Fruit fly (Drosophila melanogaster): ENCODE results near the gene CG6462.
A peak's percentile ranks its signal among the peaks of the same experiment; 100 is the strongest.

Gene CG6462

dm6 chr3L:5988675-5989074 lies 48.2 kb upstream of the CG6462 start:
- peak; percentile 96 for TF ChIP-seq sens (GFP tag)
- no peak for TF ChIP-seq CG17186 (GFP tag; optimal IDR thresholded peaks at IDR 0.05)
- no peak for TF ChIP-seq CG4282 (GFP tag; optimal IDR thresholded peaks at IDR 0.05)
- TF ChIP-seq gro (GFP tag; optimal IDR thresholded peaks at IDR 0.05) = no peak
- no peak for TF ChIP-seq CG10565 (GFP tag; optimal IDR thresholded peaks at IDR 0.05)
- no peak for TF ChIP-seq NC2α (GFP tag; optimal IDR thresholded peaks at IDR 0.05)
- peak; percentile 27 for TF ChIP-seq ATbp (GFP tag; optimal IDR thresholded peaks at IDR 0.05)
- no peak for TF ChIP-seq crol (GFP tag; IDR thresholded peaks at IDR 0.05)
- peak; percentile 69 for TF ChIP-seq Blimp-1 (GFP tag; optimal IDR thresholded peaks at IDR 0.05)
- TF ChIP-seq klu (GFP tag; IDR thresholded peaks at IDR 0.05) = 0 out of 2 replicates have a peak, but pooled peaks have one; percentile 12
- TF ChIP-seq Lim3 (GFP tag; IDR thresholded peaks at IDR 0.05) = 0 out of 2 replicates have a peak, but pooled peaks have one; percentile 9
- peak; percentile 41; the same call in 2 of the 3 replicates for TF ChIP-seq tgo (GFP tag; IDR thresholded peaks at IDR 0.05)
- TF ChIP-seq CG11247 (GFP tag; IDR thresholded peaks at IDR 0.05) = peak; percentile 46; the same call in 1 of the 2 replicates
- TF ChIP-seq CG11695 (GFP tag; IDR thresholded peaks at IDR 0.05) = 0 out of 3 replicates have a peak, but pooled peaks have one; percentile 42
- no peak for TF ChIP-seq salm (tag; optimal IDR thresholded peaks at IDR 0.05)
- no peak for TF ChIP-seq CG7556 (GFP tag; optimal IDR thresholded peaks at IDR 0.05)
- peak; percentile 21 for TF ChIP-seq az2 (GFP tag; optimal IDR thresholded peaks at IDR 0.05)
- no peak for TF ChIP-seq CG12219 (GFP tag; optimal IDR thresholded peaks at IDR 0.05)
- no peak for TF ChIP-seq fu2 (GFP tag; optimal IDR thresholded peaks at IDR 0.05)
- no peak for TF ChIP-seq CG10462 (GFP tag; optimal IDR thresholded peaks at IDR 0.05)
- peak; percentile 67 for TF ChIP-seq CG8359 (GFP tag; optimal IDR thresholded peaks at IDR 0.05; ENCODE audit: borderline replicate concordance)
- no peak for TF ChIP-seq trh (GFP tag; optimal IDR thresholded peaks at IDR 0.05)
- TF ChIP-seq CG8478 (optimal IDR thresholded peaks at IDR 0.05) = no peak
- peak; percentile 35 for TF ChIP-seq lab (GFP tag; optimal IDR thresholded peaks at IDR 0.05)
- no peak for TF ChIP-seq fd3F (GFP tag; optimal IDR thresholded peaks at IDR 0.05)
- no peak for TF ChIP-seq Eip74EF (GFP tag; optimal IDR thresholded peaks at IDR 0.05)
- no peak for TF ChIP-seq kah (GFP tag; optimal IDR thresholded peaks at IDR 0.05)
- peak; percentile 66 for TF ChIP-seq H15 (GFP tag; IDR thresholded peaks at IDR 0.05)
- peak; percentile 79 for TF ChIP-seq sisA (GFP tag; IDR thresholded peaks at IDR 0.05)
- no peak for TF ChIP-seq usp (GFP tag; optimal IDR thresholded peaks at IDR 0.05)
- peak; percentile 70; the same call in 2 of the 3 replicates for TF ChIP-seq CG3726 (GFP tag; IDR thresholded peaks at IDR 0.05)
- peak; percentile 42 for TF ChIP-seq NK7.1 (GFP tag; optimal IDR thresholded peaks at IDR 0.05)
- TF ChIP-seq ham (GFP tag; IDR thresholded peaks at IDR 0.05) = no peak
- TF ChIP-seq CG9932 (GFP tag; IDR thresholded peaks at IDR 0.05) = no peak
- TF ChIP-seq CG17385 (GFP tag; optimal IDR thresholded peaks at IDR 0.05) = no peak
- TF ChIP-seq Kr (GFP tag; optimal IDR thresholded peaks at IDR 0.05) = no peak
- TF ChIP-seq CG11456 (GFP tag; IDR thresholded peaks at IDR 0.05) = no peak
- no peak for TF ChIP-seq hth (optimal IDR thresholded peaks at IDR 0.05)
- peak; percentile 32 for TF ChIP-seq pum (GFP tag; optimal IDR thresholded peaks at IDR 0.05)
- peak; percentile 23 for TF ChIP-seq CG17802 (tag; optimal IDR thresholded peaks at IDR 0.05)
- TF ChIP-seq Dll (GFP tag; IDR thresholded peaks at IDR 0.05; ENCODE audit: partially characterized antibody) = no peak
- TF ChIP-seq CG13296 (GFP tag; optimal IDR thresholded peaks at IDR 0.05) = no peak
- no peak for TF ChIP-seq CG2889 (GFP tag; IDR thresholded peaks at IDR 0.05)
- no peak for TF ChIP-seq CG3995 (GFP tag; optimal IDR thresholded peaks at IDR 0.05)
- TF ChIP-seq HLH54F (GFP tag; optimal IDR thresholded peaks at IDR 0.05) = no peak
- peak; percentile 79 for TF ChIP-seq CG2712 (tag; optimal IDR thresholded peaks at IDR 0.05)
- TF ChIP-seq CG10366 (GFP tag; IDR thresholded peaks at IDR 0.05) = peak; percentile 54
- TF ChIP-seq Bdp1 (GFP tag; optimal IDR thresholded peaks at IDR 0.05) = no peak
- TF ChIP-seq ara (GFP tag; IDR thresholded peaks at IDR 0.05) = peak; percentile 84
- TF ChIP-seq CG3838 (GFP tag; optimal IDR thresholded peaks at IDR 0.05) = no peak
- peak; percentile 39 for TF ChIP-seq eyg (GFP tag; optimal IDR thresholded peaks at IDR 0.05)
- TF ChIP-seq tup (GFP tag; optimal IDR thresholded peaks at IDR 0.05) = no peak
- no peak for TF ChIP-seq Taf1 (GFP tag; IDR thresholded peaks at IDR 0.05)
